Fruit fly (Drosophila melanogaster) whole organism, embryonic: ENCODE data around the gene CG31445.

Experiments used
- Awh ChIP-seq: fragments of 200-800 bp; sonication (Bioruptor generic); IDR thresholded peaks from 2 replicates; pipeline ENCODE4, ENCODE4 v1.3.6; 2022; ENCODE audit warnings: missing biosample characterization, missing genetic modification characterization
- C15 ChIP-seq: fragments of 200-800 bp; sonication (Bioruptor generic); IDR thresholded peaks from 3 replicates; pipeline ENCODE4 v1.3.6; 2022; ENCODE audit warnings: missing biosample characterization, missing genetic modification characterization
- CG10462 ChIP-seq: fragments of 200-800 bp; sonication (Bioruptor generic); optimal IDR thresholded peaks from 2 replicates; lab custom pipeline; 2016; ENCODE audit warnings: missing biosample characterization, missing genetic modification characterization
- CG12155 ChIP-seq: fragments of 200-800 bp; sonication (Bioruptor generic); optimal IDR thresholded peaks from 3 replicates; lab custom pipeline; 2016; ENCODE audit warnings: missing biosample characterization, missing genetic modification characterization
- CG12391 ChIP-seq: fragments of 200-800 bp; sonication (Bioruptor generic); optimal IDR thresholded peaks from 3 replicates; lab custom pipeline; 2018; ENCODE audit warnings: missing biosample characterization, mild to moderate bottlenecking, missing genetic modification characterization, moderate library complexity
- CG12744 ChIP-seq: fragments of 200-800 bp; sonication (Bioruptor generic); optimal IDR thresholded peaks from 2 replicates; lab custom pipeline; 2016; ENCODE audit warnings: missing biosample characterization, missing genetic modification characterization
- CG13894 ChIP-seq: fragments of 200-800 bp; sonication (Bioruptor generic); optimal IDR thresholded peaks from 3 replicates; lab custom pipeline; 2018; ENCODE audit warnings: missing biosample characterization, mild to moderate bottlenecking, missing genetic modification characterization, moderate library complexity
- CG14050 ChIP-seq: fragments of 200-800 bp; sonication (Bioruptor generic); IDR thresholded peaks from 3 replicates; pipeline ENCODE4 v1.3.6; 2022; ENCODE audit warnings: missing biosample characterization, missing genetic modification characterization
- CG15514 ChIP-seq: fragments of 200-800 bp; sonication (Bioruptor generic); optimal IDR thresholded peaks from 3 replicates; lab custom pipeline; 2017; ENCODE audit warnings: missing biosample characterization, missing genetic modification characterization, mild to moderate bottlenecking, moderate library complexity, missing genetic modification reagents
- CG1603 ChIP-seq: fragments of 200-800 bp; sonication (Bioruptor generic); optimal IDR thresholded peaks from 2 replicates; lab custom pipeline; 2019; ENCODE audit warnings: missing biosample characterization, mild to moderate bottlenecking, missing genetic modification characterization, moderate library complexity
- CG16815 ChIP-seq: fragments of 200-800 bp; sonication (Bioruptor generic); optimal IDR thresholded peaks from 3 replicates; lab custom pipeline; 2017; ENCODE audit warnings: missing biosample characterization, mild to moderate bottlenecking, missing genetic modification characterization
- CG16863 ChIP-seq: fragments of 200-800 bp; sonication (Bioruptor generic); optimal IDR thresholded peaks from 3 replicates; lab custom pipeline; 2016; ENCODE audit warnings: missing biosample characterization, missing genetic modification characterization
- CG30403 ChIP-seq: fragments of 200-800 bp; sonication (Bioruptor generic); optimal IDR thresholded peaks from 3 replicates; lab custom pipeline; 2016; ENCODE audit warnings: missing biosample characterization, missing genetic modification characterization
- CG32767 ChIP-seq: fragments of 200-800 bp; sonication (Bioruptor generic); IDR thresholded peaks from 2 replicates; pipeline ENCODE4 v1.3.6; 2022; ENCODE audit warnings: missing biosample characterization, missing genetic modification characterization
- CG32772 ChIP-seq: fragments of 200-800 bp; sonication (Bioruptor generic); IDR thresholded peaks from 2 replicates; pipeline ENCODE4 v1.3.6; 2022; ENCODE audit warnings: missing biosample characterization, missing genetic modification characterization
- CG3726 ChIP-seq: fragments of 200-800 bp; sonication (Bioruptor generic); IDR thresholded peaks from 3 replicates; pipeline ENCODE4, ENCODE4 v1.3.6; 2022; ENCODE audit warnings: missing biosample characterization, missing genetic modification characterization
- CG4328 ChIP-seq: fragments of 200-800 bp; sonication (Bioruptor generic); optimal IDR thresholded peaks from 3 replicates; lab custom pipeline; 2017; ENCODE audit warnings: missing biosample characterization, missing genetic modification reagents, missing genetic modification characterization
- CG4617 ChIP-seq: fragments of 200-800 bp; sonication (Bioruptor generic); optimal IDR thresholded peaks from 3 replicates; lab custom pipeline; 2016; ENCODE audit warnings: missing biosample characterization, missing genetic modification characterization, borderline replicate concordance
- CG6272 ChIP-seq: fragments of 200-800 bp; sonication (Bioruptor generic); IDR thresholded peaks from 2 replicates; pipeline ENCODE4 v1.3.6; 2022; ENCODE audit warnings: missing biosample characterization, missing genetic modification characterization
- CG7372 ChIP-seq: fragments of 200-800 bp; sonication (Bioruptor generic); IDR thresholded peaks from 2 replicates; pipeline ENCODE4 v1.3.6; 2022; ENCODE audit warnings: missing biosample characterization, missing genetic modification characterization
- CG7839 ChIP-seq: fragments of 200-800 bp; sonication (Bioruptor generic); optimal IDR thresholded peaks from 3 replicates; lab custom pipeline; 2018; ENCODE audit warnings: missing biosample characterization, mild to moderate bottlenecking, missing genetic modification characterization, moderate library complexity
- CG7928 ChIP-seq: fragments of 200-800 bp; sonication (Bioruptor generic); optimal IDR thresholded peaks from 2 replicates; lab custom pipeline; 2017; ENCODE audit warnings: missing biosample characterization, mild to moderate bottlenecking, missing genetic modification characterization
- CHES-1-like ChIP-seq: fragments of 200-800 bp; sonication (Bioruptor generic); optimal IDR thresholded peaks from 2 replicates; lab custom pipeline; 2016; ENCODE audit warnings: missing biosample characterization, missing genetic modification characterization
- Doc2 ChIP-seq: fragments of 200-800 bp; sonication (Bioruptor generic); IDR thresholded peaks from 2 replicates; pipeline ENCODE4 v1.3.6; 2022; ENCODE audit warnings: missing biosample characterization, missing genetic modification characterization
- HHEX ChIP-seq: fragments of 200-800 bp; sonication (Bioruptor generic); optimal IDR thresholded peaks from 3 replicates; lab custom pipeline; 2017; ENCODE audit warnings: missing biosample characterization, mild to moderate bottlenecking, missing genetic modification characterization, missing genetic modification reagents
- HLH3B ChIP-seq: fragments of 200-800 bp; sonication (Bioruptor generic); IDR thresholded peaks from 2 replicates; pipeline ENCODE4 v1.3.6; 2022; ENCODE audit warnings: missing biosample characterization, missing genetic modification characterization
- Hmx ChIP-seq: fragments of 200-800 bp; sonication (Bioruptor generic); optimal IDR thresholded peaks from 2 replicates; lab custom pipeline; 2016; ENCODE audit warnings: missing biosample characterization, missing genetic modification characterization
- Hsf ChIP-seq: fragments of 200-800 bp; sonication (Bioruptor generic); optimal IDR thresholded peaks from 3 replicates; lab custom pipeline; 2016; ENCODE audit warnings: missing biosample characterization, missing genetic modification characterization
- Mrtf ChIP-seq: fragments of 200-800 bp; sonication (Bioruptor generic); IDR thresholded peaks from 3 replicates; pipeline ENCODE4 v1.3.6; 2022; ENCODE audit warnings: missing biosample characterization, missing genetic modification characterization
- Oli ChIP-seq: fragments of 200-800 bp; sonication (Bioruptor generic); optimal IDR thresholded peaks from 2 replicates; lab custom pipeline; 2018; ENCODE audit warnings: missing biosample characterization, mild to moderate bottlenecking, missing genetic modification characterization, moderate library complexity
- Poxn ChIP-seq: fragments of 200-800 bp; sonication (Bioruptor generic); IDR thresholded peaks from 2 replicates; pipeline ENCODE4 v1.3.6; 2022; ENCODE audit warnings: missing biosample characterization, missing genetic modification characterization
- Ptx1 ChIP-seq: fragments of 200-800 bp; sonication (Bioruptor generic); IDR thresholded peaks from 2 replicates; pipeline ENCODE4 v1.3.6; 2022; ENCODE audit warnings: missing biosample characterization, missing genetic modification characterization
- Rfx ChIP-seq: fragments of 200-800 bp; sonication (Bioruptor generic); IDR thresholded peaks from 2 replicates; pipeline ENCODE4 v1.3.6; 2022; ENCODE audit warnings: missing biosample characterization, missing genetic modification characterization
- Tbp ChIP-seq: fragments of >200 bp; optimal IDR thresholded peaks from 2 replicates; lab custom pipeline; 2018; ENCODE audit warnings: missing biosample characterization, missing genetic modification characterization
- amos ChIP-seq: fragments of 200-800 bp; sonication (Bioruptor generic); IDR thresholded peaks from 2 replicates; pipeline ENCODE4 v1.3.6; 2022; ENCODE audit warnings: missing biosample characterization, missing genetic modification characterization; ENCODE audit not compliant: partially characterized antibody
- ase ChIP-seq: fragments of 200-800 bp; sonication (Bioruptor generic); IDR thresholded peaks from 3 replicates; pipeline ENCODE4 v1.3.6; 2022; ENCODE audit warnings: missing biosample characterization, missing genetic modification characterization
- ato ChIP-seq: fragments of 200-800 bp; sonication (Bioruptor generic); IDR thresholded peaks from 2 replicates; pipeline ENCODE4 v1.3.6; 2022; ENCODE audit warnings: missing biosample characterization, missing genetic modification characterization; ENCODE audit not compliant: partially characterized antibody
- bigmax ChIP-seq: fragments of 200-800 bp; sonication (Bioruptor generic); optimal IDR thresholded peaks from 2 replicates; lab custom pipeline; 2018; ENCODE audit warnings: missing biosample characterization, mild to moderate bottlenecking, missing genetic modification characterization
- cas ChIP-seq: fragments of 200-800 bp; sonication (Bioruptor generic); IDR thresholded peaks from 2 replicates; pipeline ENCODE4 v1.3.6; 2022; ENCODE audit warnings: missing biosample characterization, missing genetic modification characterization
- caup ChIP-seq: fragments of 200-800 bp; sonication (Bioruptor generic); optimal IDR thresholded peaks from 3 replicates; lab custom pipeline; 2017; ENCODE audit warnings: missing biosample characterization, mild to moderate bottlenecking, missing genetic modification characterization, moderate library complexity; ENCODE audit not compliant: severe bottlenecking
- croc ChIP-seq: fragments of 200-800 bp; sonication (Bioruptor generic); conservative IDR thresholded peaks from 3 replicates; pipeline ENCODE4 v1.3.6; 2022; ENCODE audit warnings: missing biosample characterization, missing genetic modification characterization
- disco-r ChIP-seq: fragments of 200-800 bp; sonication (Bioruptor generic); optimal IDR thresholded peaks from 2 replicates; lab custom pipeline; 2016; ENCODE audit warnings: missing biosample characterization, missing genetic modification characterization
- fru ChIP-seq: fragments of >200 bp; optimal IDR thresholded peaks from 2 replicates; lab custom pipeline; 2017
- gem ChIP-seq: fragments of 200-800 bp; sonication (Bioruptor generic); optimal IDR thresholded peaks from 2 replicates; lab custom pipeline; 2019; ENCODE audit warnings: missing biosample characterization, mild to moderate bottlenecking, missing genetic modification characterization, moderate library complexity
- hb ChIP-seq: fragments of 200-800 bp; sonication (Bioruptor generic); IDR thresholded peaks from 3 replicates; pipeline ENCODE4 v1.3.6; 2022; ENCODE audit warnings: missing biosample characterization, missing genetic modification characterization; ENCODE audit not compliant: partially characterized antibody
- nau ChIP-seq: fragments of 200-800 bp; sonication (Bioruptor generic); optimal IDR thresholded peaks from 3 replicates; lab custom pipeline; 2017; ENCODE audit warnings: missing biosample characterization, mild to moderate bottlenecking, missing genetic modification characterization, missing genetic modification reagents
- pho ChIP-seq: fragments of 200-800 bp; sonication (Bioruptor generic); optimal IDR thresholded peaks from 2 replicates; lab custom pipeline; 2016; ENCODE audit warnings: missing biosample characterization, missing genetic modification characterization
- seq ChIP-seq: fragments of 200-800 bp; sonication (Bioruptor generic); IDR thresholded peaks from 2 replicates; pipeline ENCODE4 v1.3.6; 2022; ENCODE audit warnings: missing biosample characterization, missing genetic modification characterization
- so ChIP-seq: fragments of 200-800 bp; sonication (Bioruptor generic); IDR thresholded peaks from 3 replicates; pipeline ENCODE4 v1.3.6; 2022; ENCODE audit warnings: missing biosample characterization, missing genetic modification characterization
- unc-4 ChIP-seq: fragments of 200-800 bp; sonication (Bioruptor generic); IDR thresholded peaks from 2 replicates; pipeline ENCODE4 v1.3.6; 2022; ENCODE audit warnings: missing biosample characterization, missing genetic modification characterization; ENCODE audit not compliant: partially characterized antibody
- vnd ChIP-seq: fragments of 200-800 bp; sonication (Bioruptor generic); IDR thresholded peaks from 3 replicates; pipeline ENCODE4 v1.3.6; 2022; ENCODE audit warnings: missing biosample characterization, missing genetic modification characterization; ENCODE audit not compliant: partially characterized antibody

CG31445 gene

DNA sequence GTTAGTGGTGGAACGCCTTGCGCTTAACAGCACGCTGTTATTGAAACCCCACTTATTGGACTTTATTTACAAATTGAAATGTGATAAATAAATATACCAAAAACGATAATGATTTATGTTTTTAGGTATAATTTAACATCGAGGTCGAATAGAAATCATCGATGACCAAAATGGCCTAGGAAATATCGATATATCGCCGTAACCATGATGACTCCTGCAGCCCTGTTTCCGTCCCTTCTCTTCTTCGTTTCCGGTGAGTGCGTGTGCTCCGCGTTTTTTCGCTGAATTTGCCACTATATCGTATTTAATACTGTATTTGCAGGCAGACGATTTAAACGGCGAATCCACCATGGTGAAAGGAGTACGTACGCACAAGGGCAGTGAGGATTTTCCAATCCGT is 24.7 kb downstream of the CG31445 start, which contains the start of gene eEF1gamma (continued):
- TF ChIP-seq vnd (GFP tag; lab: Robert Waterston, UW) (peak; percentile 91), HHEX (GFP tag; lab: Kevin White, UChicago) (peak; percentile 98), CG12391 (tag; lab: Kevin White, UChicago) (peak; percentile 95), disco-r (peak; percentile 96), CG16863 (GFP tag; lab: Kevin White, UChicago) (peak; percentile 93), CG7928 (peak; percentile 97), CG1603 (tag; lab: Kevin White, UChicago) (peak; percentile 95), Doc2 (0 out of 2 replicates have a peak, but pooled peaks have one; percentile 54), CG6272 (GFP tag; lab: Robert Waterston, UW) (peak; percentile 91), Oli (tag; lab: Kevin White, UChicago) (peak; percentile 90), Awh (peak; percentile 96), so (GFP tag; lab: Robert Waterston, UW) (peak; percentile 96), Tbp (GFP tag; lab: Kevin White, UChicago) (no peak), gem (tag; lab: Kevin White, UChicago) (peak; percentile 84), CHES-1-like (GFP tag; lab: Kevin White, UChicago) (peak; percentile 95), ase (peak; percentile 93), CG10462 (peak; percentile 90), Ptx1 (GFP tag; lab: Robert Waterston, UW) (peak; percentile 91), fru (no peak), Mrtf (GFP tag; lab: Robert Waterston, UW) (peak; percentile 86), Rfx (GFP tag; lab: Robert Waterston, UW) (peak; percentile 98), CG4328 (GFP tag; lab: Kevin White, UChicago) (peak; percentile 97), Hsf (peak; percentile 94), CG14050 (GFP tag; lab: Robert Waterston, UW) (peak; percentile 94), CG12155 (GFP tag; lab: Kevin White, UChicago) (peak; percentile 86), CG7372 (GFP tag; lab: Robert Waterston, UW) (peak; percentile 88), amos (peak; percentile 95), CG12744 (GFP tag; lab: Kevin White, UChicago) (peak; percentile 95), CG16815 (GFP tag; lab: Kevin White, UChicago) (peak; percentile 84), pho (GFP tag; lab: Kevin White, UChicago) (peak; percentile 93), bigmax (GFP tag; lab: Kevin White, UChicago) (peak; percentile 78), CG3726 (GFP tag; lab: Robert Waterston, UW) (peak; percentile 87), CG32772 (peak; percentile 89), ato (peak; percentile 89), hb (GFP tag; lab: Robert Waterston, UW) (peak; percentile 94), Poxn (GFP tag; lab: Robert Waterston, UW) (peak; percentile 69), croc (peak; percentile 85), CG15514 (peak; percentile 94), CG32767 (GFP tag; lab: Robert Waterston, UW) (peak; percentile 90), unc-4 (GFP tag; lab: Robert Waterston, UW) (peak; percentile 92), CG30403 (GFP tag; lab: Kevin White, UChicago) (peak; percentile 92), Hmx (no peak), seq (peak; percentile 92), C15 (GFP tag; lab: Robert Waterston, UW) (peak; percentile 93), HLH3B (GFP tag; lab: Robert Waterston, UW) (peak; percentile 91), CG13894 (tag; lab: Kevin White, UChicago) (peak; percentile 91), nau (GFP tag; lab: Kevin White, UChicago) (peak; percentile 97), caup (GFP tag; lab: Kevin White, UChicago) (peak; percentile 99), CG4617 (peak; percentile 84), CG7839 (tag; lab: Kevin White, UChicago) (peak; percentile 91), cas (peak; percentile 77)
